Worm (Caenorhabditis elegans) whole organism, L1 larva: ENCODE data around the gene ZK792.5.
A peak's percentile ranks its signal among the peaks of the same experiment; 100 is the strongest.

Experiments used
- C16A3.4 ChIP-seq: fragments of 150-350 bp; optimal IDR thresholded peaks from 2 replicates; lab custom pipeline; 2014; ENCODE audit warnings: missing biosample characterization, missing genetic modification characterization
- alr-1 ChIP-seq: fragments of 200-800 bp; sonication (Bioruptor generic); optimal IDR thresholded peaks from 2 replicates; lab custom pipeline; 2018; ENCODE audit warnings: borderline replicate concordance, mild to moderate bottlenecking, missing genetic modification characterization, missing compliant biosample characterization
- aly-2 ChIP-seq: fragments of 150-350 bp; optimal IDR thresholded peaks from 2 replicates; lab custom pipeline; 2014; ENCODE audit warnings: missing biosample characterization, missing genetic modification characterization
- ama-1 ChIP-seq: fragments of 150-350 bp; optimal IDR thresholded peaks from 2 replicates; lab custom pipeline; 2014
- ceh-90 ChIP-seq: sonication (generic microtip); optimal IDR thresholded peaks from 2 replicates; lab custom pipeline; 2016; ENCODE audit warnings: missing genetic modification characterization, missing compliant biosample characterization
- ces-1 ChIP-seq: fragments of 150-350 bp; optimal IDR thresholded peaks from 2 replicates; lab custom pipeline; 2014; ENCODE audit warnings: missing biosample characterization, missing genetic modification reagents, missing genetic modification characterization
- dpl-1 ChIP-seq, 3 experiments: fragments of 150-350 bp in 2 of 3; sonication (generic microtip) in 1 of 3; optimal IDR thresholded peaks; 2 replicates each; lab custom pipeline; 2014 to 2017; ENCODE audit warnings: missing biosample characterization in 3 of 3, missing genetic modification characterization in 3 of 3, missing genetic modification reagents in 3 of 3
- dsc-1 ChIP-seq: sonication (generic microtip); optimal IDR thresholded peaks from 2 replicates; lab custom pipeline; 2016; ENCODE audit warnings: mild to moderate bottlenecking, missing genetic modification characterization, missing compliant biosample characterization
- efl-1 ChIP-seq, 4 experiments: fragments of 150-350 bp; optimal IDR thresholded peaks in 3 of 4; peaks in 1 of 4; 1 replicate in 1 of 4; 2 replicates in 3 of 4; lab custom pipeline; 2014; ENCODE audit warnings: missing biosample characterization in 2 of 4, missing genetic modification characterization in 2 of 4, missing genetic modification reagents in 2 of 4
- efl-3 ChIP-seq: fragments of 200-800 bp; sonication (Bioruptor generic); optimal IDR thresholded peaks from 2 replicates; lab custom pipeline; 2018; ENCODE audit warnings: mild to moderate bottlenecking, missing genetic modification characterization, missing compliant biosample characterization
- egl-13 ChIP-seq: sonication (generic microtip); optimal IDR thresholded peaks from 2 replicates; lab custom pipeline; 2016; ENCODE audit warnings: missing genotype, missing genetic modification reagents, missing genetic modification characterization, missing compliant biosample characterization
- elt-2 ChIP-seq: sonication (generic microtip); optimal IDR thresholded peaks from 2 replicates; lab custom pipeline; 2016; ENCODE audit warnings: missing genetic modification characterization, mild to moderate bottlenecking, inconsistent platforms, missing compliant biosample characterization, missing genetic modification reagents
- elt-3 ChIP-seq, 6 experiments: fragments of 150-350 bp in 1 of 6; sonication (generic microtip); optimal IDR thresholded peaks; 2 replicates each; lab custom pipeline; 2017 to 2018; ENCODE audit warnings: missing biosample characterization in 6 of 6, missing genetic modification characterization in 6 of 6, inconsistent platforms in 1 of 6
- fkh-10 ChIP-seq: sonication (generic microtip); optimal IDR thresholded peaks from 2 replicates; lab custom pipeline; 2017; ENCODE audit warnings: missing biosample characterization, missing genetic modification reagents, missing genetic modification characterization
- fkh-4 ChIP-seq: sonication (generic microtip); optimal IDR thresholded peaks from 2 replicates; lab custom pipeline; 2016; ENCODE audit warnings: missing compliant biosample characterization, missing genetic modification characterization, borderline replicate concordance
- hlh-17 ChIP-seq: fragments of 200-800 bp; sonication (Bioruptor generic); optimal IDR thresholded peaks from 2 replicates; lab custom pipeline; 2018; ENCODE audit warnings: missing genetic modification characterization, mild to moderate bottlenecking, missing compliant biosample characterization, moderate library complexity, borderline replicate concordance
- isw-1 ChIP-seq: fragments of 200-800 bp; sonication (Bioruptor generic); IDR thresholded peaks from 2 replicates; pipeline ENCODE4 v1.3.6; 2022; ENCODE audit warnings: missing genetic modification characterization, missing compliant biosample characterization
- jun-1 ChIP-seq: fragments of 150-350 bp; optimal IDR thresholded peaks from 2 replicates; lab custom pipeline; 2014; ENCODE audit warnings: missing biosample characterization, missing genetic modification reagents, missing genetic modification characterization
- lin-13 ChIP-seq: fragments of 150-350 bp; optimal IDR thresholded peaks from 2 replicates; lab custom pipeline; 2014; ENCODE audit warnings: missing biosample characterization, missing genetic modification reagents, missing genetic modification characterization
- lin-14 ChIP-seq: fragments of 200-800 bp; sonication (Bioruptor generic); optimal IDR thresholded peaks from 2 replicates; lab custom pipeline; 2018; ENCODE audit warnings: mild to moderate bottlenecking, missing genetic modification characterization, moderate library complexity, missing compliant biosample characterization
- lin-15B ChIP-seq: fragments of 150-350 bp; sonication (generic microtip); optimal IDR thresholded peaks from 3 replicates; lab custom pipeline; 2014; ENCODE audit warnings: missing biosample characterization, missing genetic modification characterization
- lin-35 ChIP-seq, 2 experiments: fragments of 150-350 bp; optimal IDR thresholded peaks; 2 replicates each; lab custom pipeline; 2014; ENCODE audit warnings: missing biosample characterization in 2 of 2, missing genetic modification characterization in 2 of 2, missing genetic modification reagents in 2 of 2
- lin-39 ChIP-seq: fragments of 150-350 bp; optimal IDR thresholded peaks from 2 replicates; lab custom pipeline; 2014; ENCODE audit warnings: missing biosample characterization, missing genetic modification reagents, missing genetic modification characterization
- lsy-2 ChIP-seq, 2 experiments: fragments of 150-350 bp; optimal IDR thresholded peaks; 2 replicates each; lab custom pipeline; 2014; ENCODE audit warnings: missing biosample characterization in 2 of 2, missing genetic modification characterization in 2 of 2
- mab-9 ChIP-seq: fragments of 200-800 bp; sonication (Bioruptor generic); IDR thresholded peaks from 2 replicates; pipeline ENCODE4 v1.3.6; 2022; ENCODE audit warnings: missing genetic modification reagents, missing genetic modification characterization, missing compliant biosample characterization
- mef-2 ChIP-seq: fragments of 150-350 bp; optimal IDR thresholded peaks from 2 replicates; lab custom pipeline; 2014; ENCODE audit warnings: missing biosample characterization, missing genetic modification characterization
- mep-1 ChIP-seq: fragments of 150-350 bp; optimal IDR thresholded peaks from 2 replicates; lab custom pipeline; 2014; ENCODE audit warnings: missing biosample characterization, missing genetic modification characterization
- nhr-11 ChIP-seq: fragments of 150-350 bp; optimal IDR thresholded peaks from 2 replicates; lab custom pipeline; 2014; ENCODE audit warnings: missing biosample characterization, missing genetic modification characterization
- nhr-12 ChIP-seq: sonication (generic microtip); optimal IDR thresholded peaks from 2 replicates; lab custom pipeline; 2017; ENCODE audit warnings: missing biosample characterization, missing genetic modification characterization
- nhr-19 ChIP-seq: fragments of 200-800 bp; sonication (Bioruptor generic); conservative IDR thresholded peaks from 2 replicates; pipeline ENCODE4 v1.3.6; 2022; ENCODE audit warnings: missing genetic modification characterization, missing compliant biosample characterization
- nhr-20 ChIP-seq: sonication (generic microtip); optimal IDR thresholded peaks from 2 replicates; lab custom pipeline; 2016; ENCODE audit warnings: mild to moderate bottlenecking, missing genetic modification characterization, missing compliant biosample characterization
- nhr-47 ChIP-seq: sonication (generic microtip); optimal IDR thresholded peaks from 2 replicates; lab custom pipeline; 2016; ENCODE audit warnings: mild to moderate bottlenecking, missing genetic modification characterization, moderate library complexity, missing compliant biosample characterization
- nhr-71 ChIP-seq: sonication (generic microtip); optimal IDR thresholded peaks from 2 replicates; lab custom pipeline; 2016; ENCODE audit warnings: mild to moderate bottlenecking, missing genetic modification characterization, moderate library complexity, missing compliant biosample characterization
- nhr-76 ChIP-seq: sonication (generic microtip); optimal IDR thresholded peaks from 2 replicates; lab custom pipeline; 2017; ENCODE audit warnings: missing biosample characterization, missing genetic modification characterization
- nhr-77 ChIP-seq: fragments of 150-350 bp; optimal IDR thresholded peaks from 2 replicates; lab custom pipeline; 2014; ENCODE audit warnings: missing biosample characterization, missing genetic modification characterization
- nhr-84 ChIP-seq: sonication (generic microtip); optimal IDR thresholded peaks from 2 replicates; lab custom pipeline; 2017; ENCODE audit warnings: missing biosample characterization, missing genetic modification characterization
- nhr-85 ChIP-seq: sonication (generic microtip); peaks from one replicate; lab custom pipeline; 2016; ENCODE audit warnings: missing genetic modification characterization, inconsistent platforms, missing compliant biosample characterization
- nhr-90 ChIP-seq: sonication (generic microtip); optimal IDR thresholded peaks from 2 replicates; lab custom pipeline; 2016; ENCODE audit warnings: mild to moderate bottlenecking, missing genetic modification characterization, missing compliant biosample characterization; ENCODE audit not compliant: poor library complexity
- pag-3 ChIP-seq: sonication (generic microtip); optimal IDR thresholded peaks from 2 replicates; lab custom pipeline; 2017; ENCODE audit warnings: missing genetic modification characterization, mild to moderate bottlenecking, missing compliant biosample characterization, antibody characterized with exemption, borderline replicate concordance; ENCODE audit not compliant: insufficient read depth
- pqm-1 ChIP-seq: sonication (generic microtip); optimal IDR thresholded peaks from 3 replicates; lab custom pipeline; 2017; ENCODE audit warnings: missing biosample characterization, missing genetic modification characterization
- rnt-1 ChIP-seq: sonication (generic microtip); optimal IDR thresholded peaks from 2 replicates; lab custom pipeline; 2016; ENCODE audit warnings: mild to moderate bottlenecking, missing genetic modification characterization, moderate library complexity, missing compliant biosample characterization
- sox-4 ChIP-seq: sonication (generic microtip); optimal IDR thresholded peaks from 2 replicates; lab custom pipeline; 2016; ENCODE audit warnings: missing genetic modification characterization, missing compliant biosample characterization
- sptf-1 ChIP-seq: fragments of 150-350 bp; optimal IDR thresholded peaks from 2 replicates; lab custom pipeline; 2014; ENCODE audit warnings: missing biosample characterization, missing genetic modification characterization
- swsn-7 ChIP-seq: sonication (generic microtip); optimal IDR thresholded peaks from 2 replicates; lab custom pipeline; 2016; ENCODE audit warnings: missing genetic modification characterization, missing compliant biosample characterization
- tbx-2 ChIP-seq: sonication (generic microtip); optimal IDR thresholded peaks from 2 replicates; lab custom pipeline; 2016; ENCODE audit warnings: missing genetic modification characterization, missing compliant biosample characterization
- unc-130 ChIP-seq: fragments of 150-350 bp; optimal IDR thresholded peaks from 2 replicates; lab custom pipeline; 2017; ENCODE audit warnings: missing biosample characterization, missing genetic modification characterization, inconsistent platforms
- unc-30 ChIP-seq: sonication (generic microtip); optimal IDR thresholded peaks from 2 replicates; lab custom pipeline; 2017; ENCODE audit warnings: missing biosample characterization, missing genetic modification characterization
- unc-62 ChIP-seq: fragments of 150-350 bp; optimal IDR thresholded peaks from 2 replicates; lab custom pipeline; 2014; ENCODE audit warnings: missing biosample characterization, missing genetic modification reagents, missing genetic modification characterization
- unc-86 ChIP-seq: sonication (generic microtip); optimal IDR thresholded peaks from 2 replicates; lab custom pipeline; 2016; ENCODE audit warnings: missing genetic modification characterization, missing compliant biosample characterization
- ztf-4 ChIP-seq: fragments of 150-350 bp; optimal IDR thresholded peaks from 2 replicates; lab custom pipeline; 2014; ENCODE audit warnings: missing biosample characterization, missing genetic modification characterization

ZK792.5 gene

ce11 chrIV:11640915-11641314, 47.0 kb downstream of the ZK792.5 start, which contains the start of gene ttr-50:
Gene ttr-50 (minus strand): TSS chrIV:11641015.
- no peak for TF ChIP-seq nhr-84 (tag; lab: Kevin White, UChicago)
- no peak for TF ChIP-seq ceh-90
- TF ChIP-seq ama-1 (lab: Kevin White, UChicago) = no peak
- no peak for TF ChIP-seq ces-1
- no peak for TF ChIP-seq mep-1 (tag; lab: Kevin White, UChicago)
- no peak for TF ChIP-seq dpl-1 (GFP tag; optimal IDR thresholded peaks at IDR 0.05; lab: Kevin White, UChicago)
- TF ChIP-seq sox-4 = no peak
- TF ChIP-seq mab-9 (GFP tag; lab: Robert Waterston, UW) = no peak
- TF ChIP-seq jun-1 (tag; lab: Kevin White, UChicago) = no peak
- TF ChIP-seq nhr-85 (tag; lab: Kevin White, UChicago) = no peak
- TF ChIP-seq fkh-10 = no peak
- no peak for TF ChIP-seq nhr-71 (tag; lab: Kevin White, UChicago)
- no peak for TF ChIP-seq elt-3 (tag; optimal IDR thresholded peaks at IDR 0.05; lab: Kevin White, UChicago)
- TF ChIP-seq egl-13 (tag; lab: Kevin White, UChicago) = no peak

DNA sequence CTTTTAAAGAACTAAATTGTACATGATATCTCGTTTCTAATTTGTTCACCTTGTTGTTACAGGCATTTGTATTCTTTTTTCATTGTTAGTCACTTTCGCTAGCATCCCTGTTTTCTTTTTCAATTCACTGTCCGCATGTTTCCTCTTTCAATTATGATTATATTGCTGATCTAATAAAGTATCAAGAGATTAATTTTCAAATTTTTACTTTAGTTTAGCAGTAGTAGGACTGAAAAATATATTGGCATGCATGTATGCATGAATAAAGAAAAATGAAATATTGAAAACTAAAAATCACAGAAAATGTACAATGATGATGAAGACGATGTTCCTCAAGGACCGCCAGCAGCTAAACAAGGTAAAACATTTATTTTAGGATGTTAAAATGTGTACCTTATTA, 49.9 kb downstream of the ZK792.5 start, which contains the start of gene rbm-17:
rbm-17 (plus strand) TSS at position 301 of the 400 bp plus-strand sequence.
- TF ChIP-seq unc-62 (GFP tag; lab: Kevin White, UChicago) (no peak), lin-14 (GFP tag; lab: Kevin White, UChicago) (no peak), lin-39 (tag; lab: Kevin White, UChicago) (no peak), jun-1 (tag; lab: Kevin White, UChicago) (no peak), nhr-20 (no peak), nhr-71 (tag; lab: Kevin White, UChicago) (peak; percentile 14), ztf-4 (tag; lab: Kevin White, UChicago) (no peak), aly-2 (no peak), lin-15B (no peak), elt-2 (tag; lab: Kevin White, UChicago) (peak; percentile 9), efl-3 (no peak), nhr-90 (tag; lab: Kevin White, UChicago) (no peak), nhr-77 (tag; lab: Kevin White, UChicago) (no peak), nhr-76 (tag; lab: Kevin White, UChicago) (no peak), mep-1 (tag; lab: Kevin White, UChicago) (no peak), pqm-1 (tag; lab: Kevin White, UChicago) (no peak)

- TF ChIP-seq unc-130 (tag; lab: Kevin White, UChicago) (peak; percentile 54), nhr-19 (GFP tag; lab: Robert Waterston, UW) (peak; percentile 77), isw-1 (GFP tag; lab: Robert Waterston, UW) (no peak), lin-13 (GFP tag; lab: Kevin White, UChicago) (no peak), nhr-47 (no peak), nhr-12 (no peak), fkh-4 (tag; lab: Kevin White, UChicago) (no peak), mef-2 (tag; lab: Kevin White, UChicago) (no peak), efl-1 (optimal IDR thresholded peaks at IDR 0.05; lab: Kevin White, UChicago) (peak in 1 of 2 experiments; percentile 33), efl-1 (GFP tag; optimal IDR thresholded peaks at IDR 0.05 in 1 of 2; lab: Kevin White, UChicago) (peak; percentile 7 to 39), unc-30 (no peak), tbx-2 (tag; lab: Kevin White, UChicago) (peak; percentile 16), elt-2 (tag; lab: Kevin White, UChicago) (no peak), dsc-1 (tag; lab: Kevin White, UChicago) (no peak), C16A3.4 (tag; lab: Kevin White, UChicago) (peak; percentile 53), sox-4 (no peak), lsy-2 (tag; optimal IDR thresholded peaks at IDR 0.05; lab: Kevin White, UChicago) (peak; percentile 26 to 65), mab-9 (GFP tag; lab: Robert Waterston, UW) (no peak), swsn-7 (tag; lab: Kevin White, UChicago) (peak; percentile 6), nhr-84 (tag; lab: Kevin White, UChicago) (no peak), nhr-11 (no peak), hlh-17 (GFP tag; lab: Kevin White, UChicago) (no peak), rnt-1 (tag; lab: Kevin White, UChicago) (peak; percentile 53), unc-86 (tag; lab: Kevin White, UChicago) (no peak), alr-1 (tag; lab: Kevin White, UChicago) (no peak), lin-35 (GFP tag; optimal IDR thresholded peaks at IDR 0.05; lab: Kevin White, UChicago) (peak; percentile 22 to 71), pag-3 (tag; lab: Kevin White, UChicago) (no peak), sptf-1 (tag; lab: Kevin White, UChicago) (no peak)
These were observed 51.6 kb downstream of the ZK792.5 start, which contains the start of gene F58B3.6 for ce11 chrIV:11636409-11636723. Gene F58B3.6 (plus strand): TSS chrIV:11636648.
